Fruit fly (Drosophila melanogaster) whole organism, adult: ENCODE data around the gene CG14856.

Experiments used
- CG11617 ChIP-seq: fragments of 200-800 bp; sonication (Bioruptor generic); optimal IDR thresholded peaks from 2 replicates; lab custom pipeline; 2017; ENCODE audit warnings: mild to moderate bottlenecking, missing biosample characterization, missing genetic modification reagents, missing genetic modification characterization
- CG12768 ChIP-seq: fragments of 200-800 bp; sonication (Bioruptor generic); optimal IDR thresholded peaks from 2 replicates; lab custom pipeline; 2017; ENCODE audit warnings: missing biosample characterization, missing genetic modification characterization, mild to moderate bottlenecking, moderate library complexity, missing genetic modification reagents
- CG14711 ChIP-seq: fragments of 200-800 bp; sonication (Bioruptor generic); optimal IDR thresholded peaks from 2 replicates; lab custom pipeline; 2018; ENCODE audit warnings: missing biosample characterization, mild to moderate bottlenecking, missing genetic modification characterization, moderate library complexity
- CG1620 ChIP-seq: fragments of 200-800 bp; sonication (Bioruptor generic); optimal IDR thresholded peaks from 2 replicates; lab custom pipeline; 2016; ENCODE audit warnings: missing biosample characterization, missing genetic modification characterization
- CG33017 ChIP-seq: fragments of 200-800 bp; sonication (Bioruptor generic); optimal IDR thresholded peaks from 2 replicates; lab custom pipeline; 2018; ENCODE audit warnings: missing biosample characterization, mild to moderate bottlenecking, missing genetic modification characterization, moderate library complexity
- CG5204 ChIP-seq: fragments of 200-800 bp; sonication (Bioruptor generic); optimal IDR thresholded peaks from 2 replicates; lab custom pipeline; 2016; ENCODE audit warnings: missing biosample characterization, missing genetic modification characterization
- CG7045 ChIP-seq: fragments of 200-800 bp; sonication (Bioruptor generic); optimal IDR thresholded peaks from 2 replicates; lab custom pipeline; 2017; ENCODE audit warnings: missing biosample characterization, mild to moderate bottlenecking, missing genetic modification characterization
- CG7101 ChIP-seq: fragments of 200-800 bp; sonication (Bioruptor generic); optimal IDR thresholded peaks from 2 replicates; lab custom pipeline; 2018; ENCODE audit warnings: missing biosample characterization, mild to moderate bottlenecking, missing genetic modification characterization, moderate library complexity
- Clk ChIP-seq: fragments of 200-800 bp; sonication (Bioruptor generic); optimal IDR thresholded peaks from 2 replicates; lab custom pipeline; 2017; ENCODE audit warnings: missing biosample characterization, missing genetic modification characterization
- Crg-1 ChIP-seq: fragments of 200-800 bp; sonication (Bioruptor generic); optimal IDR thresholded peaks from 2 replicates; lab custom pipeline; 2016; ENCODE audit warnings: missing biosample characterization, missing genetic modification characterization
- Hr96 ChIP-seq: fragments of 200-800 bp; sonication (Bioruptor generic); optimal IDR thresholded peaks from 2 replicates; lab custom pipeline; 2016; ENCODE audit warnings: missing biosample characterization, missing genetic modification characterization
- Mnt ChIP-seq: fragments of 200-800 bp; sonication (Bioruptor generic); optimal IDR thresholded peaks from 2 replicates; lab custom pipeline; 2016; ENCODE audit warnings: missing biosample characterization, mild to moderate bottlenecking, missing genetic modification characterization
- bab1 ChIP-seq: fragments of 200-800 bp; sonication (Bioruptor generic); optimal IDR thresholded peaks from 3 replicates; lab custom pipeline; 2019; ENCODE audit warnings: missing biosample characterization, mild to moderate bottlenecking, missing genetic modification characterization, moderate library complexity
- cic ChIP-seq: fragments of 200-800 bp; sonication (Bioruptor generic); optimal IDR thresholded peaks from 2 replicates; lab custom pipeline; 2017; ENCODE audit warnings: missing biosample characterization, mild to moderate bottlenecking, missing genetic modification characterization, moderate library complexity
- cnc ChIP-seq, 2 experiments: fragments of >200 bp; optimal IDR thresholded peaks; 2 replicates each; lab custom pipeline; 2017
- kay ChIP-seq: fragments of 200-800 bp; sonication (Bioruptor generic); peaks from one replicate; lab custom pipeline; 2016; ENCODE audit warnings: missing biosample characterization, missing genetic modification characterization, borderline replicate concordance
- ovo ChIP-seq: fragments of 200-800 bp; sonication (Bioruptor generic); optimal IDR thresholded peaks from 2 replicates; lab custom pipeline; 2016; ENCODE audit warnings: missing biosample characterization, missing genetic modification characterization
- pad ChIP-seq: fragments of 200-800 bp; sonication (Bioruptor generic); optimal IDR thresholded peaks from 3 replicates; lab custom pipeline; 2017; ENCODE audit warnings: missing biosample characterization, missing genetic modification characterization, mild to moderate bottlenecking, moderate library complexity, missing genetic modification reagents
- tj ChIP-seq: fragments of 200-800 bp; sonication (Bioruptor generic); optimal IDR thresholded peaks from 3 replicates; lab custom pipeline; 2017; ENCODE audit warnings: missing biosample characterization, mild to moderate bottlenecking, missing genetic modification characterization, moderate library complexity
- toe ChIP-seq: fragments of 200-800 bp; sonication (Bioruptor generic); optimal IDR thresholded peaks from 2 replicates; lab custom pipeline; 2016; ENCODE audit warnings: missing biosample characterization, missing genetic modification characterization

Gene CG14856

dm6 chr3R:14758331-14758730 lies 40.5 kb upstream of the CG14856 start:
- TF ChIP-seq tj (GFP tag; lab: Kevin White, UChicago), result no peak
- TF ChIP-seq ovo (GFP tag; lab: Kevin White, UChicago), result no peak
- no peak for TF ChIP-seq Clk
- no peak for TF ChIP-seq CG7101
- no peak for TF ChIP-seq Mnt (GFP tag; lab: Kevin White, UChicago)
- no peak for TF ChIP-seq kay (GFP tag; lab: Kevin White, UChicago)
- TF ChIP-seq pad, result no peak
- no peak for TF ChIP-seq Hr96 (GFP tag; lab: Kevin White, UChicago)
- TF ChIP-seq CG11617 (GFP tag; lab: Kevin White, UChicago), result no peak
- TF ChIP-seq CG12768 (GFP tag; lab: Kevin White, UChicago), result no peak
- no peak for TF ChIP-seq bab1
- no peak for TF ChIP-seq cnc (optimal IDR thresholded peaks at IDR 0.05; lab: Kevin White, UChicago)
- no peak for TF ChIP-seq cic (GFP tag; lab: Kevin White, UChicago)
- TF ChIP-seq CG14711 (tag; lab: Kevin White, UChicago), result no peak
- TF ChIP-seq CG7045 (GFP tag; lab: Kevin White, UChicago), result no peak
- TF ChIP-seq CG1620 (GFP tag; lab: Kevin White, UChicago), result no peak
- TF ChIP-seq Crg-1, result no peak
- no peak for TF ChIP-seq toe (GFP tag; lab: Kevin White, UChicago)
- no peak for TF ChIP-seq CG33017 (tag; lab: Kevin White, UChicago)
- no peak for TF ChIP-seq CG5204

- no peak for TF ChIP-seq Crg-1
- no peak for TF ChIP-seq CG7045 (GFP tag; lab: Kevin White, UChicago)
- no peak for TF ChIP-seq kay (GFP tag; lab: Kevin White, UChicago)
- TF ChIP-seq Clk, result no peak
- TF ChIP-seq cnc (optimal IDR thresholded peaks at IDR 0.05; lab: Kevin White, UChicago), result no peak
- no peak for TF ChIP-seq cic (GFP tag; lab: Kevin White, UChicago)
- TF ChIP-seq CG7101, result no peak
- no peak for TF ChIP-seq CG1620 (GFP tag; lab: Kevin White, UChicago)
- no peak for TF ChIP-seq pad
- no peak for TF ChIP-seq CG5204
- TF ChIP-seq CG12768 (GFP tag; lab: Kevin White, UChicago), result no peak
- no peak for TF ChIP-seq CG33017 (tag; lab: Kevin White, UChicago)
Measured at dm6 chr3R:14761060-14761459, 37.7 kb upstream of the CG14856 start.

dm6 chr3R:14763487-14763886 lies 35.3 kb upstream of the CG14856 start:
- TF ChIP-seq Hr96 (GFP tag; lab: Kevin White, UChicago) (no peak), CG7045 (GFP tag; lab: Kevin White, UChicago) (no peak), bab1 (no peak)

- no peak for TF ChIP-seq CG7101
- TF ChIP-seq CG14711 (tag; lab: Kevin White, UChicago), result no peak
- no peak for TF ChIP-seq Crg-1
- TF ChIP-seq Clk, result no peak
- no peak for TF ChIP-seq CG5204
- TF ChIP-seq toe (GFP tag; lab: Kevin White, UChicago), result no peak
- TF ChIP-seq Mnt (GFP tag; lab: Kevin White, UChicago), result no peak
- TF ChIP-seq pad, result no peak
- TF ChIP-seq ovo (GFP tag; lab: Kevin White, UChicago), result no peak
- no peak for TF ChIP-seq CG12768 (GFP tag; lab: Kevin White, UChicago)
- TF ChIP-seq bab1, result no peak
- no peak for TF ChIP-seq CG7045 (GFP tag; lab: Kevin White, UChicago)
- no peak for TF ChIP-seq CG33017 (tag; lab: Kevin White, UChicago)
- TF ChIP-seq kay (GFP tag; lab: Kevin White, UChicago), result no peak
- no peak for TF ChIP-seq tj (GFP tag; lab: Kevin White, UChicago)
- no peak for TF ChIP-seq cic (GFP tag; lab: Kevin White, UChicago)
- no peak for TF ChIP-seq CG11617 (GFP tag; lab: Kevin White, UChicago)
- no peak for TF ChIP-seq cnc (optimal IDR thresholded peaks at IDR 0.05; lab: Kevin White, UChicago)
- TF ChIP-seq Hr96 (GFP tag; lab: Kevin White, UChicago), result no peak
- no peak for TF ChIP-seq CG1620 (GFP tag; lab: Kevin White, UChicago)
Measured at dm6 chr3R:14764131-14764530, 34.7 kb upstream of the CG14856 start.

- TF ChIP-seq CG12768 (GFP tag; lab: Kevin White, UChicago) (no peak), CG7045 (GFP tag; lab: Kevin White, UChicago) (no peak), Clk (no peak), Crg-1 (no peak), CG5204 (no peak), cnc (optimal IDR thresholded peaks at IDR 0.05; lab: Kevin White, UChicago) (no peak)
Measured at dm6 chr3R:14765364-14765993, 33.3 kb upstream of the CG14856 start.

dm6 chr3R:14766439-14767025 lies 32.3 kb upstream of the CG14856 start:
- TF ChIP-seq ovo (GFP tag; lab: Kevin White, UChicago) (no peak), Clk (no peak), CG14711 (tag; lab: Kevin White, UChicago) (no peak), CG11617 (GFP tag; lab: Kevin White, UChicago) (no peak), CG1620 (GFP tag; lab: Kevin White, UChicago) (no peak), CG5204 (no peak), cnc (optimal IDR thresholded peaks at IDR 0.05; lab: Kevin White, UChicago) (no peak), CG7101 (no peak), bab1 (no peak)
